Fruit fly (Drosophila melanogaster): Measurements from ENCODE around the gene Or22a.

Gene Or22a

DNA sequence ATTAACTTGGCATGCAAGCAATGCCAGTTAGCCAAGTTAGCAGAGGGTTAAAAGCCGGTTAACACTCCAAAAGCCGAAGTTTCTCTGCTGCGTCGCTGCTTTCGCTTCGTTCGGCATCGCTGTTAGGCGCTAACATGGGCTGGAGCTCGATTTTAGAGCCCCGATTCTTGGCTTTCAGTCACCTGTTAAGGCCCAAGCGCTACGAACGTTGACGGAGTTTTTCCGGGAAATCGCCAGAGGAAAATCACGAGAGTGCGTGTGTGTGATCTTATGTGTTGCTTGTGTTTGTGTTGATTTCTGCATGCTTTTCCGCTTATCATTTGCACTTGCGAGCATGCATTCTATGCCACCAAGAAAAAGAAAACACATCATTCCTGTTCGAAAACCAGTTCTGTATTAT lies 34.7 kb downstream of the Or22a start, which contains the start of gene haf (continued):
- TF ChIP-seq HLH4C (GFP tag; IDR thresholded peaks at IDR 0.05; ENCODE audit: partially characterized antibody) (0 out of 3 replicates have a peak, but pooled peaks have one; percentile 14), CG42726 (GFP tag; IDR thresholded peaks at IDR 0.05; ENCODE audit: partially characterized antibody) (0 out of 2 replicates have a peak, but pooled peaks have one; percentile 5), Adf1 (GFP tag; IDR thresholded peaks at IDR 0.05) (peak; percentile 68), CG12659 (GFP tag; optimal IDR thresholded peaks at IDR 0.05) (no peak), knrl (GFP tag; IDR thresholded peaks at IDR 0.05; ENCODE audit: partially characterized antibody) (0 out of 3 replicates have a peak, but pooled peaks have one; percentile 15), vvl (GFP tag; IDR thresholded peaks at IDR 0.05) (0 out of 2 replicates have a peak, but pooled peaks have one; percentile 23), nom (GFP tag; optimal IDR thresholded peaks at IDR 0.05) (peak; percentile 27), CG12769 (tag; optimal IDR thresholded peaks at IDR 0.05) (peak; percentile 34), pan (optimal IDR thresholded peaks at IDR 0.05) (no peak), pan (GFP tag; optimal IDR thresholded peaks at IDR 0.05 in 1 of 2, IDR thresholded peaks at IDR 0.05 in 1 of 2) (peak in 1 of 2 experiments; percentile 16), stc (GFP tag; IDR thresholded peaks at IDR 0.05) (0 out of 2 replicates have a peak, but pooled peaks have one; percentile 15), CG7963 (GFP tag; IDR thresholded peaks at IDR 0.05; ENCODE audit: partially characterized antibody) (peak; percentile 34; the same call in 1 of the 3 replicates), rib (GFP tag; IDR thresholded peaks at IDR 0.05) (peak; percentile 28; the same call in 1 of the 2 replicates), chinmo (GFP tag; IDR thresholded peaks at IDR 0.05; ENCODE audit: partially characterized antibody) (0 out of 4 replicates have a peak, but pooled peaks have one; percentile 70), Ets65A (GFP tag) (peak; percentile 19), seq (GFP tag; IDR thresholded peaks at IDR 0.05) (peak; percentile 24; the same call in 1 of the 2 replicates), CG10366 (GFP tag; IDR thresholded peaks at IDR 0.05) (no peak)

DNA sequence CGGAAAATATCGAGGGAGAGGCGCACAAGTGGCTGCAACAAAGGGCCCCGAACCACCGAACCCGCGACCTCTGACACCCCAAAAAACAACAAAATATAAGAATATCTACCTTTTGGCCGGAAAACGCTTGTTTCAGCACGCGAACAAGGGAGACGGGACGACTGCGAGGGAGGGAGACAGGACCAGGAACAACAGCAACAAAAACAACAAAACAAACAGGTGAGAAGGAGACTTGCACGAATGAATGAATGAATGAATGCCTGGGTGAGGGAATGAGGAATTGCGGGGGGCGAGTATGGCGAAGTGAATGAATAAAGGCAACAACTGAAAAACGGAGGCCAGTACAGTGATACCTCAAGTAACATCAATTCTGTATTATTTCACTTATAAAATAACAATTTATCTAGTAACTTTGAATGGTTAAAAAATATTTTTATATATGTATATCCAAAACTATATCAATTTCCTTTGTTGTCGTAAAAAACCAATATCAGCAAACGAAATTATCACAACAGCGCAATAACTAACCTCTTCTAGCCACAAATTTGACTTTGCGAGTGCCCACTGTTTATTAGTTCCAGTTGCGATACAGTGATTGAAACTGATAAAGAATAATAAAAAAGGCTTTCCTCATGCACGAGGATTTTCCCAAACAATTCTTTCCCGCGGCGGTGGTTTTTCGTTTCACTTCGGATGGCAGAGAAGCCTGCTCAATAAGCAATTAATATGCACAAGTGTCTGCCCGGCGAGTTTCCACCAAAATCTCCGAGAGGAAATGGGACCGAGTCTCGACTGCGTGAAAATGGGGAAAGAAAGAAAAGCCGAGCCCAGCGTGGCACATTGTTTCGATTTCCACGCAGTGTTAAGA lies 36.6 kb downstream of the Or22a start:
- TF ChIP-seq Dad (GFP tag; optimal IDR thresholded peaks at IDR 0.05) (no peak), CrebB (tag; optimal IDR thresholded peaks at IDR 0.05) (no peak), pb (GFP tag; optimal IDR thresholded peaks at IDR 0.05) (no peak), E2f1 (GFP tag; IDR thresholded peaks at IDR 0.05) (no peak), CG7556 (GFP tag; optimal IDR thresholded peaks at IDR 0.05) (peak; percentile 24), ranshi (GFP tag; IDR thresholded peaks at IDR 0.05) (no peak), CG43689 (GFP tag; IDR thresholded peaks at IDR 0.05) (no peak), otp (GFP tag; IDR thresholded peaks at IDR 0.05) (no peak), CG14710 (tag; optimal IDR thresholded peaks at IDR 0.05) (peak; percentile 33), CG11696 (GFP tag; IDR thresholded peaks at IDR 0.05) (no peak), HmgZ (tag; optimal IDR thresholded peaks at IDR 0.05) (no peak), CHES-1-like (GFP tag; optimal IDR thresholded peaks at IDR 0.05) (no peak), Dll (GFP tag; IDR thresholded peaks at IDR 0.05; ENCODE audit: partially characterized antibody) (no peak), dimm (GFP tag; IDR thresholded peaks at IDR 0.05) (no peak), usp (GFP tag; optimal IDR thresholded peaks at IDR 0.05) (no peak), CG2120 (GFP tag; optimal IDR thresholded peaks at IDR 0.05) (no peak), Camta (GFP tag; optimal IDR thresholded peaks at IDR 0.05) (no peak), CG10565 (GFP tag; optimal IDR thresholded peaks at IDR 0.05) (no peak), CG8290 (GFP tag; optimal IDR thresholded peaks at IDR 0.05) (no peak), CG8290 (tag; optimal IDR thresholded peaks at IDR 0.05) (no peak), tx (GFP tag; optimal IDR thresholded peaks at IDR 0.05) (no peak), CG2199 (GFP tag; IDR thresholded peaks at IDR 0.05) (peak; percentile 97), eyg (GFP tag; optimal IDR thresholded peaks at IDR 0.05) (no peak), dmrt11E (tag; optimal IDR thresholded peaks at IDR 0.05) (peak; percentile 72), CG10209 (GFP tag; optimal IDR thresholded peaks at IDR 0.05) (no peak), Fer3 (tag; optimal IDR thresholded peaks at IDR 0.05) (no peak), CG1024 (GFP tag; IDR thresholded peaks at IDR 0.05) (no peak), CG8478 (optimal IDR thresholded peaks at IDR 0.05) (no peak), NFAT (GFP tag; IDR thresholded peaks at IDR 0.05) (no peak), CG8924 (tag; optimal IDR thresholded peaks at IDR 0.05) (no peak), CG10979 (tag; optimal IDR thresholded peaks at IDR 0.05) (peak; percentile 50), aop (GFP tag; IDR thresholded peaks at IDR 0.05) (no peak)
